Fruit fly (Drosophila melanogaster) whole organism, embryonic: ENCODE measurements around the gene IntS4.

Source experiments
- ATbp ChIP-seq: fragments of 200-800 bp; sonication (Bioruptor generic); optimal IDR thresholded peaks from 2 replicates; lab custom pipeline; 2017; ENCODE audit warnings: missing biosample characterization, mild to moderate bottlenecking, missing genetic modification characterization, missing genetic modification reagents
- Abd-B ChIP-seq: fragments of 200-800 bp; sonication (Bioruptor generic); optimal IDR thresholded peaks from 2 replicates; lab custom pipeline; 2018; ENCODE audit warnings: missing biosample characterization, mild to moderate bottlenecking, missing genetic modification characterization, moderate library complexity
- BEAF-32 ChIP-seq: fragments of 200-800 bp; sonication (Bioruptor generic); optimal IDR thresholded peaks from 3 replicates; lab custom pipeline; 2017; ENCODE audit warnings: missing biosample characterization, missing genetic modification characterization, mild to moderate bottlenecking, moderate library complexity, missing genetic modification reagents
- CG13624 ChIP-seq: fragments of 200-800 bp; sonication (Bioruptor generic); optimal IDR thresholded peaks from 2 replicates; lab custom pipeline; 2016; ENCODE audit warnings: missing biosample characterization, missing genetic modification characterization
- CG1602 ChIP-seq: fragments of 200-800 bp; sonication (Bioruptor generic); optimal IDR thresholded peaks from 3 replicates; lab custom pipeline; 2016; ENCODE audit warnings: missing biosample characterization, missing genetic modification characterization
- CG16779 ChIP-seq: fragments of 200-800 bp; sonication (Bioruptor generic); IDR thresholded peaks from 2 replicates; pipeline ENCODE4 v1.3.6; 2022; ENCODE audit warnings: missing biosample characterization, missing genetic modification characterization
- CG17829 ChIP-seq: fragments of 200-800 bp; optimal IDR thresholded peaks from 2 replicates; lab custom pipeline; 2019; ENCODE audit warnings: missing biosample characterization, mild to moderate bottlenecking, missing genetic modification characterization, moderate library complexity
- CG18764 ChIP-seq: fragments of 200-800 bp; sonication (Bioruptor generic); optimal IDR thresholded peaks from 3 replicates; lab custom pipeline; 2016; ENCODE audit warnings: missing biosample characterization, missing genetic modification characterization
- CG2678 ChIP-seq: fragments of 200-800 bp; sonication (Bioruptor generic); optimal IDR thresholded peaks from 3 replicates; lab custom pipeline; 2019; ENCODE audit warnings: missing biosample characterization, mild to moderate bottlenecking, missing genetic modification characterization, moderate library complexity
- CG30020 ChIP-seq: fragments of 200-800 bp; optimal IDR thresholded peaks from 2 replicates; lab custom pipeline; 2019; ENCODE audit warnings: missing biosample characterization, mild to moderate bottlenecking, missing genetic modification characterization, moderate library complexity
- CG31224 ChIP-seq: fragments of 200-800 bp; sonication (Bioruptor generic); IDR thresholded peaks from 2 replicates; pipeline ENCODE4 v1.3.6; 2022; ENCODE audit warnings: missing biosample characterization, missing genetic modification characterization
- CG3163 ChIP-seq: fragments of 200-800 bp; sonication (Bioruptor generic); optimal IDR thresholded peaks from 3 replicates; lab custom pipeline; 2016; ENCODE audit warnings: missing biosample characterization, missing genetic modification characterization
- CG6791 ChIP-seq: fragments of 200-800 bp; sonication (Bioruptor generic); IDR thresholded peaks from 3 replicates; pipeline ENCODE4 v1.3.6; 2022; ENCODE audit warnings: missing biosample characterization, missing genetic modification characterization; ENCODE audit not compliant: partially characterized antibody
- CG8290 ChIP-seq, 3 experiments: fragments of 200-800 bp; sonication (Bioruptor generic); optimal IDR thresholded peaks; 2 replicates each; lab custom pipeline; 2016 to 2019; ENCODE audit warnings: missing biosample characterization in 3 of 3, missing genetic modification characterization in 3 of 3, mild to moderate bottlenecking in 2 of 3, moderate library complexity in 1 of 3
- Eip74EF ChIP-seq, 2 experiments: fragments of 200-800 bp in 1 of 2; fragments of >200 bp in 1 of 2; sonication (Bioruptor generic) in 1 of 2; optimal IDR thresholded peaks; 2 replicates each; lab custom pipeline; 2017 to 2019; ENCODE audit warnings: missing biosample characterization in 2 of 2, missing genetic modification characterization in 2 of 2, mild to moderate bottlenecking in 1 of 2, moderate library complexity in 1 of 2
- Ets65A ChIP-seq: fragments of 200-800 bp; sonication (Bioruptor generic); peaks from one replicate; lab custom pipeline; 2016; ENCODE audit warnings: missing biosample characterization, missing genetic modification characterization
- Fer1 ChIP-seq: fragments of 200-800 bp; sonication (Bioruptor generic); optimal IDR thresholded peaks from 2 replicates; lab custom pipeline; 2017; ENCODE audit warnings: missing biosample characterization, mild to moderate bottlenecking, missing genetic modification characterization
- HLHmδ ChIP-seq: fragments of 200-800 bp; sonication (Bioruptor generic); optimal IDR thresholded peaks from 2 replicates; lab custom pipeline; 2018; ENCODE audit warnings: missing biosample characterization, mild to moderate bottlenecking, missing genetic modification characterization, moderate library complexity
- Hr39 ChIP-seq: fragments of >200 bp; optimal IDR thresholded peaks from 2 replicates; lab custom pipeline; 2017
- Hsf ChIP-seq: fragments of 200-800 bp; sonication (Bioruptor generic); optimal IDR thresholded peaks from 3 replicates; lab custom pipeline; 2016; ENCODE audit warnings: missing biosample characterization, missing genetic modification characterization
- Jarid2 ChIP-seq: fragments of 200-800 bp; sonication (Bioruptor generic); optimal IDR thresholded peaks from 3 replicates; lab custom pipeline; 2017; ENCODE audit warnings: mild to moderate bottlenecking, missing biosample characterization, missing genetic modification reagents, missing genetic modification characterization
- Mad ChIP-seq: fragments of 200-800 bp; sonication (Bioruptor generic); optimal IDR thresholded peaks from 2 replicates; lab custom pipeline; 2016; ENCODE audit warnings: missing biosample characterization, missing genetic modification characterization
- Med ChIP-seq: fragments of 200-800 bp; sonication (Bioruptor generic); peaks from one replicate; lab custom pipeline; 2016; ENCODE audit warnings: missing biosample characterization, missing genetic modification characterization, mild to moderate bottlenecking, inconsistent platforms, moderate library complexity
- Oli ChIP-seq: fragments of 200-800 bp; sonication (Bioruptor generic); optimal IDR thresholded peaks from 2 replicates; lab custom pipeline; 2018; ENCODE audit warnings: missing biosample characterization, mild to moderate bottlenecking, missing genetic modification characterization, moderate library complexity
- Poxn ChIP-seq: fragments of 200-800 bp; sonication (Bioruptor generic); IDR thresholded peaks from 2 replicates; pipeline ENCODE4 v1.3.6; 2022; ENCODE audit warnings: missing biosample characterization, missing genetic modification characterization
- TFAM ChIP-seq: fragments of 200-800 bp; sonication (Bioruptor generic); optimal IDR thresholded peaks from 2 replicates; lab custom pipeline; 2017; ENCODE audit warnings: missing biosample characterization, missing genetic modification characterization, inconsistent platforms
- Trl ChIP-seq, 3 experiments: fragments of >200 bp in 2 of 3; fragments of 200-800 bp in 1 of 3; sonication (Bioruptor generic) in 1 of 3; optimal IDR thresholded peaks; 2 replicates in 1 of 3; 3 replicates in 2 of 3; lab custom pipeline; 2016 to 2017; ENCODE audit warnings: missing biosample characterization in 1 of 3, missing genetic modification characterization in 1 of 3
- Xrp1 ChIP-seq: fragments of 200-800 bp; sonication (Bioruptor generic); IDR thresholded peaks from 2 replicates; pipeline ENCODE4 v1.3.6; 2022; ENCODE audit warnings: missing biosample characterization, missing genetic modification characterization
- aop ChIP-seq: fragments of 200-800 bp; sonication (Bioruptor generic); IDR thresholded peaks from 2 replicates; pipeline ENCODE4 v1.3.6; 2022; ENCODE audit warnings: missing biosample characterization, missing genetic modification characterization
- bigmax ChIP-seq: fragments of 200-800 bp; sonication (Bioruptor generic); optimal IDR thresholded peaks from 2 replicates; lab custom pipeline; 2018; ENCODE audit warnings: missing biosample characterization, mild to moderate bottlenecking, missing genetic modification characterization
- bsh ChIP-seq, 2 experiments: fragments of 200-800 bp; sonication (Bioruptor generic); optimal IDR thresholded peaks; 2 replicates each; lab custom pipeline; 2017 to 2018; ENCODE audit warnings: mild to moderate bottlenecking in 2 of 2, missing biosample characterization in 2 of 2, missing genetic modification characterization in 2 of 2, moderate library complexity in 1 of 2
- cad ChIP-seq: fragments of >200 bp; optimal IDR thresholded peaks from 2 replicates; lab custom pipeline; 2017; ENCODE audit warnings: missing biosample characterization, missing genetic modification characterization
- dysf ChIP-seq: fragments of 200-800 bp; sonication (Bioruptor generic); IDR thresholded peaks from 3 replicates; pipeline ENCODE4 v1.3.6; 2022; ENCODE audit warnings: missing biosample characterization, missing genetic modification characterization
- gfzf ChIP-seq: fragments of 200-800 bp; sonication (Bioruptor generic); optimal IDR thresholded peaks from 2 replicates; lab custom pipeline; 2016; ENCODE audit warnings: missing biosample characterization, mild to moderate bottlenecking, missing genetic modification characterization, moderate library complexity
- lov ChIP-seq, 2 experiments: fragments of 200-800 bp in 1 of 2; fragments of >200 bp in 1 of 2; sonication (Bioruptor generic) in 1 of 2; IDR thresholded peaks in 1 of 2; optimal IDR thresholded peaks in 1 of 2; 2 replicates in 1 of 2; 3 replicates in 1 of 2; pipeline versions ENCODE4 v1.3.6 to Lab custom; 2017 to 2022; ENCODE audit warnings: missing biosample characterization in 1 of 2, missing genetic modification characterization in 1 of 2
- mam ChIP-seq: fragments of 200-800 bp; sonication (Bioruptor generic); optimal IDR thresholded peaks from 3 replicates; lab custom pipeline; 2016; ENCODE audit warnings: missing biosample characterization, missing genetic modification characterization
- mirr ChIP-seq: fragments of 200-800 bp; sonication (Bioruptor generic); optimal IDR thresholded peaks from 3 replicates; lab custom pipeline; 2018; ENCODE audit warnings: missing biosample characterization, mild to moderate bottlenecking, missing genetic modification characterization
- nerfin-1 ChIP-seq: fragments of 200-800 bp; sonication (Bioruptor generic); optimal IDR thresholded peaks from 3 replicates; lab custom pipeline; 2019; ENCODE audit warnings: missing biosample characterization, mild to moderate bottlenecking, missing genetic modification characterization, moderate library complexity
- otp ChIP-seq: fragments of 200-800 bp; sonication (Bioruptor generic); IDR thresholded peaks from 3 replicates; pipeline ENCODE4, ENCODE4 v1.3.6; 2022; ENCODE audit warnings: missing biosample characterization, missing genetic modification characterization
- row ChIP-seq: fragments of 200-800 bp; sonication (Bioruptor generic); IDR thresholded peaks from 3 replicates; pipeline ENCODE4 v1.3.6; 2022; ENCODE audit warnings: missing biosample characterization, missing genetic modification characterization
- sens ChIP-seq: fragments of 200-800 bp; sonication (Bioruptor generic); peaks from one replicate; lab custom pipeline; 2016; ENCODE audit warnings: missing biosample characterization, missing genetic modification characterization
- stwl ChIP-seq: fragments of 200-800 bp; sonication (Bioruptor generic); optimal IDR thresholded peaks from 3 replicates; lab custom pipeline; 2018; ENCODE audit warnings: missing biosample characterization, mild to moderate bottlenecking, missing genetic modification characterization, moderate library complexity
- tio ChIP-seq: fragments of 200-800 bp; sonication (Bioruptor generic); optimal IDR thresholded peaks from 2 replicates; lab custom pipeline; 2017; ENCODE audit warnings: missing biosample characterization, missing genetic modification characterization, inconsistent platforms
- tll ChIP-seq, 2 experiments: fragments of 200-800 bp in 1 of 2; fragments of >200 bp in 1 of 2; sonication (Bioruptor generic) in 1 of 2; optimal IDR thresholded peaks; 2 replicates each; lab custom pipeline; 2017 to 2019; ENCODE audit warnings: missing biosample characterization in 2 of 2, missing genetic modification characterization in 2 of 2, mild to moderate bottlenecking in 1 of 2, moderate library complexity in 1 of 2

The IntS4 gene

dm6 chrX:8517121-8518024, 41.2 kb downstream of the IntS4 start, which contains the start of gene Nrg (continued):
- TF ChIP-seq Xrp1 (GFP tag; lab: Robert Waterston, UW) (no peak), Jarid2 (GFP tag; lab: Kevin White, UChicago) (peak; percentile 86), tio (no peak), Mad (GFP tag; lab: Kevin White, UChicago) (peak; percentile 19), TFAM (GFP tag; lab: Kevin White, UChicago) (no peak), CG1602 (no peak), cad (no peak), CG31224 (GFP tag; lab: Robert Waterston, UW) (no peak), bigmax (GFP tag; lab: Kevin White, UChicago) (peak; percentile 35), Fer1 (GFP tag; lab: Kevin White, UChicago) (peak; percentile 66)

dm6 chrX:8512251-8512650, 46.3 kb downstream of the IntS4 start:
- TF ChIP-seq Abd-B (no peak), Oli (tag; lab: Kevin White, UChicago) (no peak), Eip74EF (GFP tag; optimal IDR thresholded peaks at IDR 0.05; lab: Kevin White, UChicago) (no peak), HLHmδ (no peak), mirr (GFP tag; lab: Kevin White, UChicago) (no peak), CG17829 (tag; lab: Kevin White, UChicago) (no peak), Med (GFP tag; lab: Kevin White, UChicago) (no peak), aop (GFP tag; lab: Robert Waterston, UW) (no peak), BEAF-32 (GFP tag; lab: Kevin White, UChicago) (no peak), Ets65A (peak; percentile 51), CG30020 (tag; lab: Kevin White, UChicago) (no peak), Hr39 (lab: Kevin White, UChicago) (peak; percentile 7)

DNA sequence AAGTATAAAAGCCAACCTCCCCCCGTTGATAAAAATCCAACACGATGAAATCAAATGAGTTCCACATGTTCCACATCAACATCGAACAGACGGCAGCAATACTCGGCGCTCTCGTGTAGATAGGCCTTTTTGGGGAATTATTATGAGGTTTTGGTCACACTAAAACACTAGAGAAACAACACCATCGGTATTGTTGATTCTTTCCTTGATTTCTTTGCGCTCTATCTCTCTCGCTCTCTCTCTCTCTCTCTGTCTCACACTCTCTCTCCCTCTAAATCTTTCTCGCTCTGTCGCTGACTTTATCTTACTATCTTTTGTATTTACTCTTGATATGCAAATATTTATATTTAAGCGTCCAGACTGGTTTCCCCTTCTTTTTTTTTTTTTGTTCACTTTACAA, 47.9 kb downstream of the IntS4 start:
- peak; percentile 74 for TF ChIP-seq CG18764 (GFP tag; lab: Kevin White, UChicago)
- TF ChIP-seq sens (GFP tag; lab: Kevin White, UChicago), result peak; percentile 73
- TF ChIP-seq CG2678 (tag; lab: Kevin White, UChicago), result peak; percentile 14
- TF ChIP-seq bsh (GFP tag; optimal IDR thresholded peaks at IDR 0.05; lab: Kevin White, UChicago), result no peak
- no peak for TF ChIP-seq otp (GFP tag; lab: Robert Waterston, UW)
- TF ChIP-seq CG6791 (GFP tag; lab: Robert Waterston, UW), result 0 out of 3 replicates have a peak, but pooled peaks have one; percentile 40
- no peak for TF ChIP-seq nerfin-1 (tag; lab: Kevin White, UChicago)
- TF ChIP-seq Poxn, result no peak
- peak; percentile 16 to 54 for TF ChIP-seq Trl (optimal IDR thresholded peaks at IDR 0.05; lab: Kevin White, UChicago)
- no peak for TF ChIP-seq Trl (GFP tag; optimal IDR thresholded peaks at IDR 0.05; lab: Kevin White, UChicago)
- peak; percentile 64 for TF ChIP-seq CG8290 (GFP tag; optimal IDR thresholded peaks at IDR 0.05; lab: Kevin White, UChicago)
- no peak for TF ChIP-seq CG8290 (tag; optimal IDR thresholded peaks at IDR 0.05; lab: Kevin White, UChicago)
- no peak for TF ChIP-seq lov (optimal IDR thresholded peaks at IDR 0.05; lab: Kevin White, UChicago)
- no peak for TF ChIP-seq lov (GFP tag; IDR thresholded peaks at IDR 0.05; lab: Robert Waterston, UW)
- TF ChIP-seq tll (GFP tag; optimal IDR thresholded peaks at IDR 0.05; lab: Kevin White, UChicago), result peak in 1 of 2 experiments; percentile 38
- no peak for TF ChIP-seq CG13624 (GFP tag; lab: Kevin White, UChicago)
- peak; percentile 95 for TF ChIP-seq stwl (tag; lab: Kevin White, UChicago)
- TF ChIP-seq Fer1 (GFP tag; lab: Kevin White, UChicago), result no peak
- TF ChIP-seq gfzf (GFP tag; lab: Kevin White, UChicago), result peak; percentile 34
- no peak for TF ChIP-seq CG16779 (GFP tag; lab: Robert Waterston, UW)
- TF ChIP-seq row, result peak; percentile 20; the same call in 1 of the 3 replicates
- no peak for TF ChIP-seq mam (GFP tag; lab: Kevin White, UChicago)
- peak; percentile 6 for TF ChIP-seq Med (GFP tag; lab: Kevin White, UChicago)
- no peak for TF ChIP-seq dysf (GFP tag; lab: Robert Waterston, UW)
- no peak for TF ChIP-seq Hsf (GFP tag; lab: Kevin White, UChicago)
- no peak for TF ChIP-seq ATbp
- TF ChIP-seq CG3163 (GFP tag; lab: Kevin White, UChicago), result no peak
